Fruit fly (Drosophila melanogaster): Measurements from ENCODE around the gene CG14662.

The CG14662 gene

dm6 chr3R:4952571-4952929 is 31.5 kb downstream of the CG14662 start, which contains the start of gene Ubc6:
Ubc6 (minus strand) TSS chr3R:4952682.
- TF ChIP-seq CG13287 (GFP tag; IDR thresholded peaks at IDR 0.05; ENCODE audit: partially characterized antibody) (no peak), CG4404 (GFP tag; IDR thresholded peaks at IDR 0.05) (no peak), sens (GFP tag) (peak; percentile 85), Blimp-1 (GFP tag; optimal IDR thresholded peaks at IDR 0.05) (peak; percentile 47), CG10147 (GFP tag; optimal IDR thresholded peaks at IDR 0.05) (no peak), gce (GFP tag; IDR thresholded peaks at IDR 0.05) (no peak), hb (GFP tag; IDR thresholded peaks at IDR 0.05; ENCODE audit: partially characterized antibody) (no peak), cwo (GFP tag; optimal IDR thresholded peaks at IDR 0.05) (no peak), Meics (GFP tag; optimal IDR thresholded peaks at IDR 0.05) (peak; percentile 39), ken (GFP tag; IDR thresholded peaks at IDR 0.05) (no peak), CG12942 (GFP tag; optimal IDR thresholded peaks at IDR 0.05) (peak; percentile 47), CG11695 (GFP tag; IDR thresholded peaks at IDR 0.05) (no peak), CG9797 (GFP tag; optimal IDR thresholded peaks at IDR 0.05) (peak; percentile 75), Opbp (GFP tag; IDR thresholded peaks at IDR 0.05; ENCODE audit: partially characterized antibody) (no peak), CG4282 (GFP tag; optimal IDR thresholded peaks at IDR 0.05) (peak; percentile 77), Doc3 (GFP tag; IDR thresholded peaks at IDR 0.05; ENCODE audit: partially characterized antibody) (no peak), CG12744 (GFP tag; optimal IDR thresholded peaks at IDR 0.05) (peak; percentile 32), lilli (GFP tag; optimal IDR thresholded peaks at IDR 0.05) (peak; percentile 74), CTCF (GFP tag; optimal IDR thresholded peaks at IDR 0.05) (peak; percentile 74), CG17359 (tag; optimal IDR thresholded peaks at IDR 0.05) (peak; percentile 48), lbe (GFP tag; optimal IDR thresholded peaks at IDR 0.05) (peak; percentile 2), CG6854 (GFP tag; optimal IDR thresholded peaks at IDR 0.05) (no peak), wdn (GFP tag; IDR thresholded peaks at IDR 0.05) (no peak), disco-r (GFP tag; optimal IDR thresholded peaks at IDR 0.05) (peak; percentile 19), CG16813 (GFP tag; IDR thresholded peaks at IDR 0.05; ENCODE audit: partially characterized antibody) (no peak), maf-S (GFP tag; optimal IDR thresholded peaks at IDR 0.05) (peak; percentile 59), sug (tag; optimal IDR thresholded peaks at IDR 0.05) (peak; percentile 35), Gsc (GFP tag; IDR thresholded peaks at IDR 0.05) (no peak), Chrac-16 (GFP tag; optimal IDR thresholded peaks at IDR 0.05) (peak; percentile 43), zen2 (GFP tag; IDR thresholded peaks at IDR 0.05; ENCODE audit: partially characterized antibody) (no peak), Xrp1 (GFP tag; IDR thresholded peaks at IDR 0.05) (no peak), CoRest (tag; optimal IDR thresholded peaks at IDR 0.05) (peak; percentile 69), CkIIα-i1 (GFP tag; IDR thresholded peaks at IDR 0.05) (no peak), CG12219 (GFP tag; optimal IDR thresholded peaks at IDR 0.05) (no peak), Doc2 (GFP tag; IDR thresholded peaks at IDR 0.05) (no peak), YL-1 (GFP tag; optimal IDR thresholded peaks at IDR 0.05) (peak; percentile 59), CG8281 (tag; optimal IDR thresholded peaks at IDR 0.05) (no peak), CG10565 (GFP tag; optimal IDR thresholded peaks at IDR 0.05) (no peak), Lpt (GFP tag; optimal IDR thresholded peaks at IDR 0.05) (no peak), CG31441 (GFP tag; IDR thresholded peaks at IDR 0.05) (no peak), Fer3 (tag; optimal IDR thresholded peaks at IDR 0.05) (peak; percentile 41), dysf (GFP tag; IDR thresholded peaks at IDR 0.05) (no peak), CG13624 (GFP tag; optimal IDR thresholded peaks at IDR 0.05) (peak; percentile 80), MESR4 (GFP tag; optimal IDR thresholded peaks at IDR 0.05) (no peak), fd64A (GFP tag; optimal IDR thresholded peaks at IDR 0.05) (no peak), odd (GFP tag; optimal IDR thresholded peaks at IDR 0.05) (no peak), CG10543 (GFP tag; optimal IDR thresholded peaks at IDR 0.05) (peak; percentile 14), dimm (GFP tag; IDR thresholded peaks at IDR 0.05) (no peak), Antp (GFP tag; optimal IDR thresholded peaks at IDR 0.05) (peak; percentile 89), Atf6 (GFP tag; IDR thresholded peaks at IDR 0.05) (no peak), CG7556 (GFP tag; optimal IDR thresholded peaks at IDR 0.05) (peak; percentile 9), bowl (GFP tag; IDR thresholded peaks at IDR 0.05) (no peak)
